Fruit fly (Drosophila melanogaster) whole organism, embryonic: Measurements from ENCODE around the gene Vps2.

Experiments used
- Atf-2 ChIP-seq: fragments of 200-800 bp; sonication (Bioruptor generic); optimal IDR thresholded peaks from 2 replicates; lab custom pipeline; 2016; ENCODE audit warnings: missing biosample characterization, missing genetic modification characterization
- Atf3 ChIP-seq: fragments of 200-800 bp; sonication (Bioruptor generic); optimal IDR thresholded peaks from 3 replicates; lab custom pipeline; 2016; ENCODE audit warnings: missing biosample characterization, missing genetic modification characterization
- CG10321 ChIP-seq: fragments of 200-800 bp; sonication (Bioruptor generic); IDR thresholded peaks from 2 replicates; pipeline ENCODE4 v1.3.6; 2022; ENCODE audit warnings: missing biosample characterization, missing genetic modification characterization
- CG12769 ChIP-seq: fragments of 200-800 bp; sonication (Bioruptor generic); optimal IDR thresholded peaks from 2 replicates; lab custom pipeline; 2019; ENCODE audit warnings: missing biosample characterization, mild to moderate bottlenecking, missing genetic modification characterization, moderate library complexity
- CG13123 ChIP-seq: fragments of 200-800 bp; sonication (Bioruptor generic); optimal IDR thresholded peaks from 2 replicates; lab custom pipeline; 2016; ENCODE audit warnings: missing biosample characterization, missing genetic modification characterization
- CG13296 ChIP-seq: fragments of 200-800 bp; sonication (Bioruptor generic); optimal IDR thresholded peaks from 3 replicates; lab custom pipeline; 2018; ENCODE audit warnings: missing biosample characterization, mild to moderate bottlenecking, missing genetic modification characterization
- CG14860 ChIP-seq: fragments of 200-800 bp; sonication (Bioruptor generic); IDR thresholded peaks from 3 replicates; pipeline ENCODE4 v1.3.6; 2022; ENCODE audit warnings: missing biosample characterization, missing genetic modification characterization; ENCODE audit not compliant: partially characterized antibody
- CG17568 ChIP-seq: fragments of 200-800 bp; sonication (Bioruptor generic); optimal IDR thresholded peaks from 2 replicates; lab custom pipeline; 2018; ENCODE audit warnings: missing biosample characterization, mild to moderate bottlenecking, missing genetic modification characterization, moderate library complexity
- CG2199 ChIP-seq: fragments of 200-800 bp; sonication (Bioruptor generic); IDR thresholded peaks from 3 replicates; pipeline ENCODE4 v1.3.6; 2022; ENCODE audit warnings: missing biosample characterization, missing genetic modification characterization
- CG2202 ChIP-seq: fragments of 200-800 bp; sonication (Bioruptor generic); optimal IDR thresholded peaks from 2 replicates; lab custom pipeline; 2018; ENCODE audit warnings: missing biosample characterization, mild to moderate bottlenecking, missing genetic modification characterization
- CG30431 ChIP-seq: fragments of 200-800 bp; sonication (Bioruptor generic); optimal IDR thresholded peaks from 2 replicates; lab custom pipeline; 2017; ENCODE audit warnings: missing biosample characterization, missing genetic modification characterization
- CG34224 ChIP-seq: fragments of 200-800 bp; sonication (Bioruptor generic); IDR thresholded peaks from 3 replicates; pipeline ENCODE4 v1.3.6; 2022; ENCODE audit warnings: missing biosample characterization, missing genetic modification characterization; ENCODE audit not compliant: partially characterized antibody
- CG43689 ChIP-seq: fragments of 200-800 bp; sonication (Bioruptor generic); IDR thresholded peaks from 2 replicates; pipeline ENCODE4 v1.3.6; 2022; ENCODE audit warnings: missing biosample characterization, missing genetic modification characterization
- CG4404 ChIP-seq: fragments of 200-800 bp; sonication (Bioruptor generic); IDR thresholded peaks from 2 replicates; pipeline ENCODE4 v1.3.6; 2022; ENCODE audit warnings: missing biosample characterization, missing genetic modification characterization
- CG6272 ChIP-seq: fragments of 200-800 bp; sonication (Bioruptor generic); IDR thresholded peaks from 2 replicates; pipeline ENCODE4 v1.3.6; 2022; ENCODE audit warnings: missing biosample characterization, missing genetic modification characterization
- CG7372 ChIP-seq: fragments of 200-800 bp; sonication (Bioruptor generic); IDR thresholded peaks from 2 replicates; pipeline ENCODE4 v1.3.6; 2022; ENCODE audit warnings: missing biosample characterization, missing genetic modification characterization
- CG7928 ChIP-seq: fragments of 200-800 bp; sonication (Bioruptor generic); optimal IDR thresholded peaks from 2 replicates; lab custom pipeline; 2017; ENCODE audit warnings: missing biosample characterization, mild to moderate bottlenecking, missing genetic modification characterization
- CG9797 ChIP-seq: fragments of 200-800 bp; sonication (Bioruptor generic); optimal IDR thresholded peaks from 3 replicates; lab custom pipeline; 2018; ENCODE audit warnings: missing biosample characterization, mild to moderate bottlenecking, missing genetic modification characterization
- Fer2 ChIP-seq: fragments of 200-800 bp; sonication (Bioruptor generic); optimal IDR thresholded peaks from 2 replicates; lab custom pipeline; 2018; ENCODE audit warnings: missing biosample characterization, mild to moderate bottlenecking, missing genetic modification characterization, moderate library complexity
- HLH4C ChIP-seq: fragments of 200-800 bp; sonication (Bioruptor generic); IDR thresholded peaks from 3 replicates; pipeline ENCODE4 v1.3.6; 2022; ENCODE audit warnings: missing biosample characterization, missing genetic modification characterization; ENCODE audit not compliant: partially characterized antibody
- Hand ChIP-seq: fragments of 200-800 bp; sonication (Bioruptor generic); optimal IDR thresholded peaks from 2 replicates; lab custom pipeline; 2017; ENCODE audit warnings: mild to moderate bottlenecking, missing biosample characterization, missing genetic modification reagents, missing genetic modification characterization
- Lpt ChIP-seq: fragments of >200 bp; optimal IDR thresholded peaks from 2 replicates; lab custom pipeline; 2018; ENCODE audit warnings: missing biosample characterization, missing genetic modification characterization
- NC2α ChIP-seq: fragments of 200-800 bp; sonication (Bioruptor generic); optimal IDR thresholded peaks from 2 replicates; lab custom pipeline; 2016; ENCODE audit warnings: missing biosample characterization, missing genetic modification characterization
- NfI ChIP-seq: fragments of 200-800 bp; sonication (Bioruptor generic); optimal IDR thresholded peaks from 3 replicates; lab custom pipeline; 2018; ENCODE audit warnings: missing biosample characterization, mild to moderate bottlenecking, missing genetic modification characterization, moderate library complexity
- Poxn ChIP-seq: fragments of 200-800 bp; sonication (Bioruptor generic); IDR thresholded peaks from 2 replicates; pipeline ENCODE4 v1.3.6; 2022; ENCODE audit warnings: missing biosample characterization, missing genetic modification characterization
- Rx ChIP-seq: fragments of 200-800 bp; sonication (Bioruptor generic); IDR thresholded peaks from 2 replicates; pipeline ENCODE4 v1.3.6; 2022; ENCODE audit warnings: missing biosample characterization, missing genetic modification characterization
- Taf1 ChIP-seq: fragments of 200-800 bp; sonication (Bioruptor generic); IDR thresholded peaks from 2 replicates; pipeline ENCODE4 v1.3.6; 2022; ENCODE audit warnings: missing biosample characterization, missing genetic modification characterization
- Usf ChIP-seq: fragments of 200-800 bp; sonication (Bioruptor generic); optimal IDR thresholded peaks from 2 replicates; lab custom pipeline; 2017; ENCODE audit warnings: missing genotype, missing biosample characterization, missing genetic modification characterization
- ac ChIP-seq: fragments of 200-800 bp; sonication (Bioruptor generic); optimal IDR thresholded peaks from 3 replicates; lab custom pipeline; 2017; ENCODE audit warnings: missing biosample characterization, mild to moderate bottlenecking, missing genetic modification characterization
- cas ChIP-seq: fragments of 200-800 bp; sonication (Bioruptor generic); IDR thresholded peaks from 2 replicates; pipeline ENCODE4 v1.3.6; 2022; ENCODE audit warnings: missing biosample characterization, missing genetic modification characterization
- ci ChIP-seq: fragments of 200-800 bp; sonication (Bioruptor generic); IDR thresholded peaks from 3 replicates; pipeline ENCODE4 v1.3.6; 2022; ENCODE audit warnings: missing biosample characterization, missing genetic modification characterization
- cwo ChIP-seq: fragments of 200-800 bp; sonication (Bioruptor generic); optimal IDR thresholded peaks from 3 replicates; lab custom pipeline; 2017; ENCODE audit warnings: missing biosample characterization, missing genetic modification characterization, mild to moderate bottlenecking, moderate library complexity, missing genetic modification reagents
- da ChIP-seq: fragments of 200-800 bp; sonication (Bioruptor generic); optimal IDR thresholded peaks from 2 replicates; lab custom pipeline; 2016; ENCODE audit warnings: missing biosample characterization, missing genetic modification characterization
- dan ChIP-seq: fragments of 200-800 bp; sonication (Bioruptor generic); IDR thresholded peaks from 2 replicates; pipeline ENCODE4 v1.3.6; 2022; ENCODE audit warnings: missing biosample characterization, missing genetic modification characterization
- fd3F ChIP-seq: fragments of 200-800 bp; sonication (Bioruptor generic); optimal IDR thresholded peaks from 2 replicates; lab custom pipeline; 2018; ENCODE audit warnings: missing biosample characterization, mild to moderate bottlenecking, missing genetic modification characterization, moderate library complexity
- ftz-f1 ChIP-seq: fragments of 200-800 bp; sonication (Bioruptor generic); optimal IDR thresholded peaks from 2 replicates; lab custom pipeline; 2016; ENCODE audit warnings: missing biosample characterization, missing genetic modification characterization
- fu2 ChIP-seq: fragments of 200-800 bp; sonication (Bioruptor generic); optimal IDR thresholded peaks from 2 replicates; lab custom pipeline; 2016; ENCODE audit warnings: missing biosample characterization, missing genetic modification characterization
- gfzf ChIP-seq: fragments of 200-800 bp; sonication (Bioruptor generic); optimal IDR thresholded peaks from 2 replicates; lab custom pipeline; 2016; ENCODE audit warnings: missing biosample characterization, mild to moderate bottlenecking, missing genetic modification characterization, moderate library complexity
- lbe ChIP-seq: fragments of 200-800 bp; sonication (Bioruptor generic); optimal IDR thresholded peaks from 2 replicates; lab custom pipeline; 2016; ENCODE audit warnings: missing biosample characterization, mild to moderate bottlenecking, missing genetic modification characterization
- pho ChIP-seq: fragments of 200-800 bp; sonication (Bioruptor generic); optimal IDR thresholded peaks from 2 replicates; lab custom pipeline; 2016; ENCODE audit warnings: missing biosample characterization, missing genetic modification characterization
- ro ChIP-seq: fragments of 200-800 bp; sonication (Bioruptor generic); IDR thresholded peaks from 2 replicates; pipeline ENCODE4 v1.3.6; 2022; ENCODE audit warnings: missing biosample characterization, missing genetic modification characterization
- row ChIP-seq: fragments of 200-800 bp; sonication (Bioruptor generic); IDR thresholded peaks from 3 replicates; pipeline ENCODE4 v1.3.6; 2022; ENCODE audit warnings: missing biosample characterization, missing genetic modification characterization
- sc ChIP-seq, 3 experiments: fragments of >200 bp in 2 of 3; fragments of 200-800 bp in 1 of 3; sonication (Bioruptor generic) in 1 of 3; optimal IDR thresholded peaks; 2 replicates in 2 of 3; 3 replicates in 1 of 3; lab custom pipeline; 2017; ENCODE audit warnings: mild to moderate bottlenecking in 1 of 3, missing biosample characterization in 1 of 3, missing genetic modification characterization in 1 of 3, missing genetic modification reagents in 1 of 3
- sisA ChIP-seq: fragments of 200-800 bp; sonication (Bioruptor generic); IDR thresholded peaks from 2 replicates; pipeline ENCODE4 v1.3.6; 2022; ENCODE audit warnings: missing biosample characterization, missing genetic modification characterization
- ssp ChIP-seq: fragments of 200-800 bp; sonication (Bioruptor generic); IDR thresholded peaks from 2 replicates; pipeline ENCODE4 v1.3.6; 2022; ENCODE audit warnings: missing biosample characterization, missing genetic modification characterization
- tin ChIP-seq: fragments of 200-800 bp; sonication (Bioruptor generic); optimal IDR thresholded peaks from 3 replicates; lab custom pipeline; 2016; ENCODE audit warnings: missing biosample characterization, missing genetic modification characterization
- tna ChIP-seq: fragments of 200-800 bp; sonication (Bioruptor generic); IDR thresholded peaks from 2 replicates; pipeline ENCODE4 v1.3.6; 2022; ENCODE audit warnings: missing biosample characterization, missing genetic modification characterization; ENCODE audit not compliant: partially characterized antibody
- tup ChIP-seq: fragments of 200-800 bp; sonication (Bioruptor generic); optimal IDR thresholded peaks from 2 replicates; lab custom pipeline; 2016; ENCODE audit warnings: missing biosample characterization, mild to moderate bottlenecking, missing genetic modification characterization, moderate library complexity
- yki ChIP-seq: fragments of >200 bp; optimal IDR thresholded peaks from 3 replicates; lab custom pipeline; 2018
- zfh2 ChIP-seq: fragments of 200-800 bp; sonication (Bioruptor generic); optimal IDR thresholded peaks from 2 replicates; lab custom pipeline; 2016; ENCODE audit warnings: missing biosample characterization, missing genetic modification characterization

Gene Vps2

DNA sequence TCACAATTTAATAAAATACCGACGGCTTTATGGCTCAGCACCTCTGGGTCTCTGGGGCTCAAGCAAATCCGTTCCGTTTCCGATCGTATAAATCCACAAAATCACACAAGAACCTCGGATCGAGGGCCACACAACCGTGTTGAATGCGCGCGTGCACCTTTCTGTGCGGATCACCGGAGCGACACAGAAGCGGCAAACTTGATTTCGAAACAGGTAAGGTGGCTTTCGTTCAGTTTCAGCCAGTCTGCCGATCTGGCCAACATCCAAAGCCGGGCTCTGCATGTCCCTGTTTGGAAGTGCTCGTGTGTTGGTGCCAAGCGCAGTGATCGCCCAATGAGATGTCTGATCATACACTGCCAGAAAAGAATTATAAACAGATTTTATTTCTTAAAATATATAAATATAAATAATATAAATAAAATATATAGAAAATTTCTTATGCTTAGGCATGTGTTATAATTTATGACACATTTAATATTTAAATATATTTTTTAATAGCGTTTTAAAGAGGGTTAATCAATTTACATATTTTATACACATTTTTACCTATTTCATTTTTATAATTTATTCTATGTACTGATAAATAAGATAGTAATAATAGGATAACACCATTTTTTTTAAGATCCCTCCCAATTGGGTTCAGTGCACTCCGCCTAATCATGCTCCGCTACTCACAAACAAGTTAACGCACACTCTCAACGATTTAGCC, 46.0 kb downstream of the Vps2 start, which contains the start of gene dysf (continued):
- no peak for TF ChIP-seq Poxn (GFP tag; lab: Robert Waterston, UW)
- TF ChIP-seq CG6272 (GFP tag; lab: Robert Waterston, UW): no peak
- TF ChIP-seq tup (GFP tag; lab: Kevin White, UChicago): no peak
- TF ChIP-seq ssp: peak; percentile 42; the same call in 1 of the 2 replicates
- TF ChIP-seq Atf3: no peak
- TF ChIP-seq CG14860: no peak
- no peak for TF ChIP-seq pho (GFP tag; lab: Kevin White, UChicago)
- TF ChIP-seq tin (GFP tag; lab: Kevin White, UChicago): peak; percentile 54
- TF ChIP-seq fd3F (GFP tag; lab: Kevin White, UChicago): no peak
- TF ChIP-seq Rx: no peak
- TF ChIP-seq CG43689 (GFP tag; lab: Robert Waterston, UW): no peak; the same call in 1 of the 2 replicates
- TF ChIP-seq da (GFP tag; lab: Kevin White, UChicago): no peak
- TF ChIP-seq CG17568 (GFP tag; lab: Kevin White, UChicago): no peak
- TF ChIP-seq Lpt (GFP tag; lab: Kevin White, UChicago): no peak
- TF ChIP-seq dan (GFP tag; lab: Robert Waterston, UW): no peak
- peak; percentile 10 for TF ChIP-seq cwo
- TF ChIP-seq tna (GFP tag; lab: Robert Waterston, UW): no peak
- no peak for TF ChIP-seq CG9797 (GFP tag; lab: Kevin White, UChicago)
- TF ChIP-seq sisA: peak; percentile 23; the same call in 1 of the 2 replicates
- TF ChIP-seq NC2α: no peak
- no peak for TF ChIP-seq cas (GFP tag; lab: Robert Waterston, UW)
- peak; percentile 37 for TF ChIP-seq CG30431
- TF ChIP-seq CG2202 (tag; lab: Kevin White, UChicago): no peak
- no peak for TF ChIP-seq CG34224 (GFP tag; lab: Robert Waterston, UW)
- TF ChIP-seq fu2 (GFP tag; lab: Kevin White, UChicago): no peak
- TF ChIP-seq ci (GFP tag; lab: Robert Waterston, UW): no peak
- peak; percentile 48 for TF ChIP-seq NfI
- TF ChIP-seq ro (GFP tag; lab: Robert Waterston, UW): peak; percentile 23; the same call in 1 of the 2 replicates
- TF ChIP-seq CG7928 (GFP tag; lab: Kevin White, UChicago): no peak
- no peak for TF ChIP-seq CG12769 (tag; lab: Kevin White, UChicago)
- TF ChIP-seq ftz-f1 (GFP tag; lab: Kevin White, UChicago): no peak
- TF ChIP-seq Taf1 (GFP tag; lab: Robert Waterston, UW): no peak
- TF ChIP-seq yki: no peak
- peak; percentile 31; the same call in 1 of the 2 replicates for TF ChIP-seq CG7372 (GFP tag; lab: Robert Waterston, UW)
- TF ChIP-seq CG4404: peak; percentile 50; the same call in 1 of the 2 replicates
- peak; percentile 56 for TF ChIP-seq CG13296
- no peak for TF ChIP-seq Atf-2 (GFP tag; lab: Kevin White, UChicago)
- TF ChIP-seq ac: no peak
- TF ChIP-seq lbe (GFP tag; lab: Kevin White, UChicago): no peak
- no peak for TF ChIP-seq HLH4C (GFP tag; lab: Robert Waterston, UW)
- TF ChIP-seq Usf (GFP tag; lab: Kevin White, UChicago): peak; percentile 43
- no peak for TF ChIP-seq gfzf
- no peak for TF ChIP-seq sc (optimal IDR thresholded peaks at IDR 0.05; lab: Kevin White, UChicago)
- TF ChIP-seq sc (GFP tag; optimal IDR thresholded peaks at IDR 0.05; lab: Kevin White, UChicago): peak; percentile 63
- peak; percentile 14 for TF ChIP-seq Fer2 (tag; lab: Kevin White, UChicago)
- peak; percentile 68; the same call in 2 of the 3 replicates for TF ChIP-seq row (GFP tag; lab: Robert Waterston, UW)
- TF ChIP-seq Hand (GFP tag; lab: Kevin White, UChicago): no peak
- no peak for TF ChIP-seq CG10321 (GFP tag; lab: Robert Waterston, UW)
- no peak for TF ChIP-seq zfh2 (GFP tag; lab: Kevin White, UChicago)
- TF ChIP-seq CG13123 (GFP tag; lab: Kevin White, UChicago): no peak
- TF ChIP-seq CG2199 (GFP tag; lab: Robert Waterston, UW): no peak
